Fruit fly (Drosophila melanogaster) whole organism, embryonic: ENCODE results near the gene CG16719.
A peak's percentile ranks its signal among the peaks of the same experiment; 100 is the strongest.

ENCODE experiments used
- Adf1 ChIP-seq: fragments of 200-800 bp; sonication (Bioruptor generic); IDR thresholded peaks from 2 replicates; pipeline ENCODE4 v1.3.6; 2022; ENCODE audit warnings: missing biosample characterization, missing genetic modification characterization
- CG11456 ChIP-seq: fragments of 200-800 bp; sonication (Bioruptor generic); IDR thresholded peaks from 3 replicates; pipeline ENCODE4 v1.3.6; 2022; ENCODE audit warnings: missing biosample characterization, missing genetic modification characterization
- CG12299 ChIP-seq: fragments of 200-800 bp; sonication (Bioruptor generic); optimal IDR thresholded peaks from 2 replicates; lab custom pipeline; 2018; ENCODE audit warnings: missing biosample characterization, mild to moderate bottlenecking, missing genetic modification characterization
- CG14050 ChIP-seq: fragments of 200-800 bp; sonication (Bioruptor generic); IDR thresholded peaks from 3 replicates; pipeline ENCODE4 v1.3.6; 2022; ENCODE audit warnings: missing biosample characterization, missing genetic modification characterization
- CG17385 ChIP-seq: fragments of 200-800 bp; sonication (Bioruptor generic); optimal IDR thresholded peaks from 3 replicates; lab custom pipeline; 2018; ENCODE audit warnings: missing biosample characterization, mild to moderate bottlenecking, missing genetic modification characterization
- CG17568 ChIP-seq: fragments of 200-800 bp; sonication (Bioruptor generic); optimal IDR thresholded peaks from 2 replicates; lab custom pipeline; 2018; ENCODE audit warnings: missing biosample characterization, mild to moderate bottlenecking, missing genetic modification characterization, moderate library complexity
- CG17829 ChIP-seq: fragments of 200-800 bp; optimal IDR thresholded peaks from 2 replicates; lab custom pipeline; 2019; ENCODE audit warnings: missing biosample characterization, mild to moderate bottlenecking, missing genetic modification characterization, moderate library complexity
- CG17912 ChIP-seq: fragments of 200-800 bp; sonication (Bioruptor generic); optimal IDR thresholded peaks from 2 replicates; lab custom pipeline; 2018; ENCODE audit warnings: missing biosample characterization, mild to moderate bottlenecking, missing genetic modification characterization
- CG2120 ChIP-seq: fragments of 200-800 bp; sonication (Bioruptor generic); optimal IDR thresholded peaks from 3 replicates; lab custom pipeline; 2016; ENCODE audit warnings: missing biosample characterization, missing genetic modification characterization
- CG30431 ChIP-seq: fragments of 200-800 bp; sonication (Bioruptor generic); optimal IDR thresholded peaks from 2 replicates; lab custom pipeline; 2017; ENCODE audit warnings: missing biosample characterization, missing genetic modification characterization
- CG33557 ChIP-seq: fragments of 200-800 bp; sonication (Bioruptor generic); optimal IDR thresholded peaks from 2 replicates; lab custom pipeline; 2019; ENCODE audit warnings: missing biosample characterization, mild to moderate bottlenecking, missing genetic modification characterization, moderate library complexity
- CG3995 ChIP-seq: fragments of 200-800 bp; sonication (Bioruptor generic); optimal IDR thresholded peaks from 3 replicates; lab custom pipeline; 2016; ENCODE audit warnings: missing biosample characterization, missing genetic modification characterization
- CG4328 ChIP-seq: fragments of 200-800 bp; sonication (Bioruptor generic); optimal IDR thresholded peaks from 3 replicates; lab custom pipeline; 2017; ENCODE audit warnings: missing biosample characterization, missing genetic modification reagents, missing genetic modification characterization
- CG4820 ChIP-seq: fragments of 200-800 bp; sonication (Bioruptor generic); optimal IDR thresholded peaks from 3 replicates; lab custom pipeline; 2016; ENCODE audit warnings: missing biosample characterization, missing genetic modification characterization
- CG9876 ChIP-seq: fragments of 200-800 bp; sonication (Bioruptor generic); optimal IDR thresholded peaks from 2 replicates; lab custom pipeline; 2016; ENCODE audit warnings: missing biosample characterization, missing genetic modification characterization
- Chrac-16 ChIP-seq: fragments of 200-800 bp; sonication (Bioruptor generic); optimal IDR thresholded peaks from 3 replicates; lab custom pipeline; 2016; ENCODE audit warnings: missing biosample characterization, missing genetic modification characterization
- D19A ChIP-seq: fragments of 200-800 bp; optimal IDR thresholded peaks from 3 replicates; lab custom pipeline; 2019; ENCODE audit warnings: missing biosample characterization, mild to moderate bottlenecking, missing genetic modification characterization, moderate library complexity
- Doc3 ChIP-seq: fragments of 200-800 bp; sonication (Bioruptor generic); IDR thresholded peaks from 3 replicates; pipeline ENCODE4 v1.3.6; 2022; ENCODE audit warnings: missing biosample characterization, missing genetic modification characterization; ENCODE audit not compliant: partially characterized antibody
- HHEX ChIP-seq: fragments of 200-800 bp; sonication (Bioruptor generic); optimal IDR thresholded peaks from 3 replicates; lab custom pipeline; 2017; ENCODE audit warnings: missing biosample characterization, mild to moderate bottlenecking, missing genetic modification characterization, missing genetic modification reagents
- HLHmδ ChIP-seq: fragments of 200-800 bp; sonication (Bioruptor generic); optimal IDR thresholded peaks from 2 replicates; lab custom pipeline; 2018; ENCODE audit warnings: missing biosample characterization, mild to moderate bottlenecking, missing genetic modification characterization, moderate library complexity
- Hey ChIP-seq: fragments of 200-800 bp; sonication (Bioruptor generic); optimal IDR thresholded peaks from 3 replicates; lab custom pipeline; 2018; ENCODE audit warnings: missing biosample characterization, mild to moderate bottlenecking, missing genetic modification characterization
- Hmx ChIP-seq: fragments of 200-800 bp; sonication (Bioruptor generic); optimal IDR thresholded peaks from 2 replicates; lab custom pipeline; 2016; ENCODE audit warnings: missing biosample characterization, missing genetic modification characterization
- Hr51 ChIP-seq, 2 experiments: fragments of 200-800 bp; sonication (Bioruptor generic); optimal IDR thresholded peaks; 2 replicates in 1 of 2; 3 replicates in 1 of 2; lab custom pipeline; 2016 to 2018; ENCODE audit warnings: missing biosample characterization in 2 of 2, missing genetic modification characterization in 2 of 2, mild to moderate bottlenecking in 1 of 2, moderate library complexity in 1 of 2
- Hr78 ChIP-seq, 2 experiments: fragments of 200-800 bp in 1 of 2; fragments of >200 bp in 1 of 2; sonication (Bioruptor generic) in 1 of 2; optimal IDR thresholded peaks; 2 replicates each; lab custom pipeline; 2017 to 2019; ENCODE audit warnings: missing biosample characterization in 2 of 2, missing genetic modification characterization in 2 of 2, mild to moderate bottlenecking in 1 of 2, moderate library complexity in 1 of 2
- Jarid2 ChIP-seq: fragments of 200-800 bp; sonication (Bioruptor generic); optimal IDR thresholded peaks from 3 replicates; lab custom pipeline; 2017; ENCODE audit warnings: mild to moderate bottlenecking, missing biosample characterization, missing genetic modification reagents, missing genetic modification characterization
- MBD-R2 ChIP-seq: fragments of 200-800 bp; sonication (Bioruptor generic); IDR thresholded peaks from 2 replicates; pipeline ENCODE4 v1.3.6; 2022; ENCODE audit warnings: missing biosample characterization, missing genetic modification characterization
- Mrtf ChIP-seq: fragments of 200-800 bp; sonication (Bioruptor generic); IDR thresholded peaks from 3 replicates; pipeline ENCODE4 v1.3.6; 2022; ENCODE audit warnings: missing biosample characterization, missing genetic modification characterization
- Ptx1 ChIP-seq: fragments of 200-800 bp; sonication (Bioruptor generic); IDR thresholded peaks from 2 replicates; pipeline ENCODE4 v1.3.6; 2022; ENCODE audit warnings: missing biosample characterization, missing genetic modification characterization
- Rx ChIP-seq: fragments of 200-800 bp; sonication (Bioruptor generic); IDR thresholded peaks from 2 replicates; pipeline ENCODE4 v1.3.6; 2022; ENCODE audit warnings: missing biosample characterization, missing genetic modification characterization
- YL-1 ChIP-seq: fragments of 200-800 bp; sonication (Bioruptor generic); optimal IDR thresholded peaks from 3 replicates; lab custom pipeline; 2017; ENCODE audit warnings: missing biosample characterization, mild to moderate bottlenecking, missing genetic modification characterization
- amos ChIP-seq: fragments of 200-800 bp; sonication (Bioruptor generic); IDR thresholded peaks from 2 replicates; pipeline ENCODE4 v1.3.6; 2022; ENCODE audit warnings: missing biosample characterization, missing genetic modification characterization; ENCODE audit not compliant: partially characterized antibody
- chinmo ChIP-seq: fragments of 200-800 bp; sonication (Bioruptor generic); IDR thresholded peaks from 4 replicates; pipeline ENCODE4 v1.3.6; 2022; ENCODE audit warnings: missing biosample characterization, missing genetic modification characterization; ENCODE audit not compliant: partially characterized antibody
- ci ChIP-seq: fragments of 200-800 bp; sonication (Bioruptor generic); IDR thresholded peaks from 3 replicates; pipeline ENCODE4 v1.3.6; 2022; ENCODE audit warnings: missing biosample characterization, missing genetic modification characterization
- emc ChIP-seq: fragments of 200-800 bp; sonication (Bioruptor generic); optimal IDR thresholded peaks from 2 replicates; lab custom pipeline; 2016; ENCODE audit warnings: missing biosample characterization, missing genetic modification characterization
- ewg ChIP-seq: fragments of 200-800 bp; sonication (Bioruptor generic); optimal IDR thresholded peaks from 3 replicates; lab custom pipeline; 2017; ENCODE audit warnings: mild to moderate bottlenecking, missing biosample characterization, missing genetic modification reagents, missing genetic modification characterization
- fd64A ChIP-seq: fragments of 200-800 bp; sonication (Bioruptor generic); optimal IDR thresholded peaks from 3 replicates; lab custom pipeline; 2018; ENCODE audit warnings: missing biosample characterization, mild to moderate bottlenecking, missing genetic modification characterization
- gsb-n ChIP-seq: fragments of 200-800 bp; sonication (Bioruptor generic); optimal IDR thresholded peaks from 3 replicates; lab custom pipeline; 2018; ENCODE audit warnings: missing biosample characterization, mild to moderate bottlenecking, missing genetic modification characterization
- kah ChIP-seq: fragments of 200-800 bp; sonication (Bioruptor generic); optimal IDR thresholded peaks from 2 replicates; lab custom pipeline; 2018; ENCODE audit warnings: missing biosample characterization, mild to moderate bottlenecking, missing genetic modification characterization
- lilli ChIP-seq: fragments of 200-800 bp; sonication (Bioruptor generic); optimal IDR thresholded peaks from 3 replicates; lab custom pipeline; 2016; ENCODE audit warnings: missing biosample characterization, missing genetic modification characterization
- lmd ChIP-seq: fragments of 200-800 bp; sonication (Bioruptor generic); IDR thresholded peaks from 2 replicates; pipeline ENCODE4 v1.3.6; 2022; ENCODE audit warnings: missing biosample characterization, missing genetic modification characterization
- lov ChIP-seq, 2 experiments: fragments of 200-800 bp in 1 of 2; fragments of >200 bp in 1 of 2; sonication (Bioruptor generic) in 1 of 2; IDR thresholded peaks in 1 of 2; optimal IDR thresholded peaks in 1 of 2; 2 replicates in 1 of 2; 3 replicates in 1 of 2; pipeline versions ENCODE4 v1.3.6 to Lab custom; 2017 to 2022; ENCODE audit warnings: missing biosample characterization in 1 of 2, missing genetic modification characterization in 1 of 2
- luna ChIP-seq: fragments of 200-800 bp; sonication (Bioruptor generic); optimal IDR thresholded peaks from 2 replicates; lab custom pipeline; 2016; ENCODE audit warnings: missing biosample characterization, missing genetic modification characterization
- mld ChIP-seq: fragments of 200-800 bp; sonication (Bioruptor generic); IDR thresholded peaks from 3 replicates; pipeline ENCODE4 v1.3.6; 2022; ENCODE audit warnings: missing biosample characterization, missing genetic modification characterization; ENCODE audit not compliant: partially characterized antibody
- pita ChIP-seq: fragments of 200-800 bp; sonication (Bioruptor generic); optimal IDR thresholded peaks from 2 replicates; lab custom pipeline; 2017; ENCODE audit warnings: missing biosample characterization, mild to moderate bottlenecking, missing genetic modification characterization
- sim ChIP-seq: fragments of 200-800 bp; sonication (Bioruptor generic); IDR thresholded peaks from 2 replicates; pipeline ENCODE4 v1.3.6; 2022; ENCODE audit warnings: missing biosample characterization, missing genetic modification characterization
- unpg ChIP-seq: fragments of 200-800 bp; sonication (Bioruptor generic); optimal IDR thresholded peaks from 3 replicates; lab custom pipeline; 2018; ENCODE audit warnings: missing biosample characterization, mild to moderate bottlenecking, missing genetic modification characterization, moderate library complexity
- wdn ChIP-seq: fragments of 200-800 bp; sonication (Bioruptor generic); IDR thresholded peaks from 2 replicates; pipeline ENCODE4 v1.3.6; 2022; ENCODE audit warnings: missing biosample characterization, missing genetic modification characterization

Gene CG16719

dm6 chr3L:9696650-9697526 lies 11.9 kb downstream of the CG16719 start, which contains the start of gene Prps (continued):
- TF ChIP-seq CG12299 (tag; lab: Kevin White, UChicago) (peak; percentile 75), luna (GFP tag; lab: Kevin White, UChicago) (peak; percentile 48), Ptx1 (GFP tag; lab: Robert Waterston, UW) (peak; percentile 76), CG4328 (GFP tag; lab: Kevin White, UChicago) (peak; percentile 51), Hey (tag; lab: Kevin White, UChicago) (peak; percentile 59), D19A (tag; lab: Kevin White, UChicago) (peak; percentile 100), sim (GFP tag; lab: Robert Waterston, UW) (peak; percentile 67; the same call in 1 of the 2 replicates), CG11456 (GFP tag; lab: Robert Waterston, UW) (peak; percentile 88), CG17385 (peak; percentile 75), Hr51 (GFP tag; optimal IDR thresholded peaks at IDR 0.05; lab: Kevin White, UChicago) (peak; percentile 66 to 75), CG9876 (GFP tag; lab: Kevin White, UChicago) (peak; percentile 35), lilli (GFP tag; lab: Kevin White, UChicago) (peak; percentile 81), Jarid2 (peak; percentile 35), Doc3 (GFP tag; lab: Robert Waterston, UW) (0 out of 3 replicates have a peak, but pooled peaks have one; percentile 32), CG33557 (GFP tag; lab: Kevin White, UChicago) (peak; percentile 16), gsb-n (tag; lab: Kevin White, UChicago) (peak; percentile 41), CG17829 (tag; lab: Kevin White, UChicago) (peak; percentile 75), mld (no peak), pita (GFP tag; lab: Kevin White, UChicago) (no peak), emc (GFP tag; lab: Kevin White, UChicago) (peak; percentile 33), lmd (GFP tag; lab: Robert Waterston, UW) (peak; percentile 80), CG30431 (GFP tag; lab: Kevin White, UChicago) (no peak), HLHmδ (GFP tag; lab: Kevin White, UChicago) (no peak), CG3995 (GFP tag; lab: Kevin White, UChicago) (no peak), CG17568 (GFP tag; lab: Kevin White, UChicago) (peak; percentile 78), kah (peak; percentile 50), chinmo (GFP tag; lab: Robert Waterston, UW) (0 out of 4 replicates have a peak, but pooled peaks have one; percentile 58), Adf1 (GFP tag; lab: Robert Waterston, UW) (peak; percentile 52; the same call in 1 of the 2 replicates), Rx (GFP tag; lab: Robert Waterston, UW) (peak; percentile 66), unpg (peak; percentile 80), MBD-R2 (GFP tag; lab: Robert Waterston, UW) (peak; percentile 51; the same call in 1 of the 2 replicates), lov (optimal IDR thresholded peaks at IDR 0.05; lab: Kevin White, UChicago) (no peak), lov (GFP tag; IDR thresholded peaks at IDR 0.05; lab: Robert Waterston, UW) (peak; percentile 78; the same call in 2 of the 3 replicates), CG17912 (GFP tag; lab: Kevin White, UChicago) (no peak), fd64A (GFP tag; lab: Kevin White, UChicago) (peak; percentile 40), ci (GFP tag; lab: Robert Waterston, UW) (peak; percentile 90), ewg (GFP tag; lab: Kevin White, UChicago) (peak; percentile 52), HHEX (peak; percentile 76), wdn (GFP tag; lab: Robert Waterston, UW) (peak; percentile 48; the same call in 1 of the 2 replicates), CG4820 (GFP tag; lab: Kevin White, UChicago) (peak; percentile 68), Mrtf (peak; percentile 78; the same call in 2 of the 3 replicates), CG2120 (GFP tag; lab: Kevin White, UChicago) (peak; percentile 81), Hr78 (GFP tag; optimal IDR thresholded peaks at IDR 0.05; lab: Kevin White, UChicago) (peak in 1 of 2 experiments; percentile 18), Chrac-16 (GFP tag; lab: Kevin White, UChicago) (peak; percentile 63), Hmx (GFP tag; lab: Kevin White, UChicago) (no peak), YL-1 (peak; percentile 29), CG14050 (peak; percentile 71), amos (no peak)
